Worm (Caenorhabditis elegans): ENCODE results near the gene F46B3.14.

ce11 chrV:20664930-20665329 lies 33.8 kb upstream of the F46B3.14 start:
- TF ChIP-seq ztf-26 (tag; optimal IDR thresholded peaks at IDR 0.05) (no peak), nhr-90 (tag; optimal IDR thresholded peaks at IDR 0.05) (no peak), F52B5.7 (tag; optimal IDR thresholded peaks at IDR 0.05) (no peak), F37B4.10 (GFP tag; IDR thresholded peaks at IDR 0.05) (no peak), snpc-4 (GFP tag; optimal IDR thresholded peaks at IDR 0.05) (no peak), snpc-4 (tag; optimal IDR thresholded peaks at IDR 0.05) (no peak), rpc-1 (optimal IDR thresholded peaks at IDR 0.05) (no peak), rpc-1 (tag; optimal IDR thresholded peaks at IDR 0.05) (no peak), sea-2 (GFP tag; IDR thresholded peaks at IDR 0.05) (no peak), unc-62 (GFP tag; optimal IDR thresholded peaks at IDR 0.05) (no peak)
